Worm (Caenorhabditis elegans): ENCODE data around the gene str-243.

str-243 gene

ce11 chrV:1522485-1522884, at the start of gene str-243:
Gene str-243 (plus strand): TSS chrV:1522785.
- TF ChIP-seq unc-120 (tag; optimal IDR thresholded peaks at IDR 0.05; ENCODE audit: poor library complexity, severe bottlenecking) (no peak), bed-3 (GFP tag; optimal IDR thresholded peaks at IDR 0.05) (no peak)

- TF ChIP-seq unc-62 (GFP tag; optimal IDR thresholded peaks at IDR 0.05) (peak; percentile 86), flh-1 (GFP tag; optimal IDR thresholded peaks at IDR 0.05) (no peak), lin-32 (GFP tag; optimal IDR thresholded peaks at IDR 0.05) (no peak), nhr-2 (tag; optimal IDR thresholded peaks at IDR 0.05) (peak; percentile 49), lsy-2 (tag; optimal IDR thresholded peaks at IDR 0.05) (peak; percentile 38), mls-2 (tag; optimal IDR thresholded peaks at IDR 0.05) (peak; percentile 61), sptf-1 (tag; optimal IDR thresholded peaks at IDR 0.05) (peak; percentile 75), blmp-1 (tag; optimal IDR thresholded peaks at IDR 0.05) (no peak), nhr-28 (tag; optimal IDR thresholded peaks at IDR 0.05) (no peak), elt-1 (tag; optimal IDR thresholded peaks at IDR 0.05; ENCODE audit: borderline replicate concordance, insufficient read depth) (no peak), zip-8 (tag; optimal IDR thresholded peaks at IDR 0.05) (no peak), nhr-76 (tag; optimal IDR thresholded peaks at IDR 0.05) (no peak), M03D4.4 (tag; optimal IDR thresholded peaks at IDR 0.05) (peak; percentile 56), ztf-11 (tag; optimal IDR thresholded peaks at IDR 0.05) (peak; percentile 9), ceh-83 (GFP tag; optimal IDR thresholded peaks at IDR 0.05) (no peak), ceh-39 (tag; optimal IDR thresholded peaks at IDR 0.05) (no peak), lin-13 (tag; optimal IDR thresholded peaks at IDR 0.05) (peak; percentile 81), sem-2 (GFP tag; optimal IDR thresholded peaks at IDR 0.05) (no peak), unc-120 (tag; optimal IDR thresholded peaks at IDR 0.05; ENCODE audit: poor library complexity, severe bottlenecking) (peak; percentile 94), ham-2 (GFP tag; optimal IDR thresholded peaks at IDR 0.05) (peak; percentile 86), snpc-4 (tag; optimal IDR thresholded peaks at IDR 0.05) (no peak), cnd-1 (tag; optimal IDR thresholded peaks at IDR 0.05) (peak; percentile 26), elt-3 (tag; optimal IDR thresholded peaks at IDR 0.05) (no peak), drap-1 (GFP tag; optimal IDR thresholded peaks at IDR 0.05) (peak; percentile 43), ceh-43 (GFP tag; optimal IDR thresholded peaks at IDR 0.05) (no peak), unc-39 (tag; optimal IDR thresholded peaks at IDR 0.05) (no peak), hlh-1 (tag; optimal IDR thresholded peaks at IDR 0.05) (peak; percentile 65), ces-1 (GFP tag; optimal IDR thresholded peaks at IDR 0.05) (peak; percentile 32), nhr-237 (tag; optimal IDR thresholded peaks at IDR 0.05) (no peak), tbx-8 (GFP tag; optimal IDR thresholded peaks at IDR 0.05) (no peak), pha-4 (tag; optimal IDR thresholded peaks at IDR 0.05) (peak; percentile 74), mep-1 (tag; optimal IDR thresholded peaks at IDR 0.05) (peak; percentile 51), bed-3 (GFP tag; optimal IDR thresholded peaks at IDR 0.05) (no peak), mab-5 (tag; optimal IDR thresholded peaks at IDR 0.05) (no peak), nhr-12 (tag; optimal IDR thresholded peaks at IDR 0.05) (no peak)
Observed at ce11 chrV:1474486-1475125, 48.0 kb upstream of the str-243 start, which contains the start of the genes F53E2.2 and unc-60. Gene F53E2.2 (plus strand): TSS chrV:1475086. Gene unc-60 (plus strand): TSS chrV:1475086.

ce11 chrV:1476284-1476792, 46.2 kb upstream of the str-243 start:
- TF ChIP-seq hlh-1 (tag; optimal IDR thresholded peaks at IDR 0.05) (no peak), zip-8 (tag; optimal IDR thresholded peaks at IDR 0.05) (no peak), nhr-237 (tag; optimal IDR thresholded peaks at IDR 0.05) (no peak), elt-3 (tag; optimal IDR thresholded peaks at IDR 0.05) (no peak), ceh-43 (GFP tag; optimal IDR thresholded peaks at IDR 0.05) (no peak), blmp-1 (tag; optimal IDR thresholded peaks at IDR 0.05) (no peak), unc-39 (tag; optimal IDR thresholded peaks at IDR 0.05) (no peak), mls-2 (tag; optimal IDR thresholded peaks at IDR 0.05) (no peak), lsy-2 (tag; optimal IDR thresholded peaks at IDR 0.05) (no peak), nhr-28 (tag; optimal IDR thresholded peaks at IDR 0.05) (no peak)

ce11 chrV:1476841-1477240, 45.7 kb upstream of the str-243 start:
- TF ChIP-seq ces-1 (GFP tag; optimal IDR thresholded peaks at IDR 0.05) (no peak), bed-3 (GFP tag; optimal IDR thresholded peaks at IDR 0.05) (no peak), mls-2 (tag; optimal IDR thresholded peaks at IDR 0.05) (no peak), cnd-1 (tag; optimal IDR thresholded peaks at IDR 0.05) (no peak), elt-3 (tag; optimal IDR thresholded peaks at IDR 0.05) (no peak), snpc-4 (tag; optimal IDR thresholded peaks at IDR 0.05) (no peak), nhr-76 (tag; optimal IDR thresholded peaks at IDR 0.05) (no peak), hlh-1 (tag; optimal IDR thresholded peaks at IDR 0.05) (no peak), ceh-43 (GFP tag; optimal IDR thresholded peaks at IDR 0.05) (no peak), ztf-11 (tag; optimal IDR thresholded peaks at IDR 0.05) (no peak), tbx-8 (GFP tag; optimal IDR thresholded peaks at IDR 0.05) (no peak), lsy-2 (tag; optimal IDR thresholded peaks at IDR 0.05) (no peak), nhr-237 (tag; optimal IDR thresholded peaks at IDR 0.05) (no peak), nhr-28 (tag; optimal IDR thresholded peaks at IDR 0.05) (no peak), blmp-1 (tag; optimal IDR thresholded peaks at IDR 0.05) (no peak), elt-1 (tag; optimal IDR thresholded peaks at IDR 0.05; ENCODE audit: borderline replicate concordance, insufficient read depth) (no peak), nhr-2 (tag; optimal IDR thresholded peaks at IDR 0.05) (no peak), zip-8 (tag; optimal IDR thresholded peaks at IDR 0.05) (no peak)

Data from whole organism, mixed stage, embryonic.